Worm (Caenorhabditis elegans): Measurements from ENCODE around the gene K12H6.4.

Gene K12H6.4

ce11 chrII:2824169-2824568 is at the start of gene K12H6.4, which contains the start of gene K12H6.9:
Gene K12H6.4, minus strand, starts transcription at chrII:2824269.
Gene K12H6.9, plus strand, starts transcription at chrII:2824404.
- TF ChIP-seq hlh-30 (tag; optimal IDR thresholded peaks at IDR 0.05; ENCODE audit: insufficient read depth): no peak
- TF ChIP-seq ceh-18 (tag; optimal IDR thresholded peaks at IDR 0.05): no peak
- no peak for TF ChIP-seq elt-4 (tag; optimal IDR thresholded peaks at IDR 0.05)
- no peak for TF ChIP-seq ceh-22 (tag; optimal IDR thresholded peaks at IDR 0.05)
- TF ChIP-seq C38D4.7 (GFP tag; optimal IDR thresholded peaks at IDR 0.05): no peak
- no peak for TF ChIP-seq nfya-1 (tag; optimal IDR thresholded peaks at IDR 0.05)
- TF ChIP-seq che-1 (tag; optimal IDR thresholded peaks at IDR 0.05): no peak
- TF ChIP-seq fkh-6 (tag; optimal IDR thresholded peaks at IDR 0.05): no peak
- TF ChIP-seq hlh-15 (tag; optimal IDR thresholded peaks at IDR 0.05): no peak
- no peak for TF ChIP-seq pax-1 (tag; optimal IDR thresholded peaks at IDR 0.05)

ce11 chrII:2871816-2872215 is 47.7 kb upstream of the K12H6.4 start, which contains the start of gene Y110A2AL.10:
Gene Y110A2AL.10, minus strand, starts transcription at chrII:2871916.
- no peak for TF ChIP-seq ceh-45 (GFP tag; IDR thresholded peaks at IDR 0.05)
- no peak for TF ChIP-seq K02D7.2 (tag; optimal IDR thresholded peaks at IDR 0.05)
- TF ChIP-seq che-1 (tag; optimal IDR thresholded peaks at IDR 0.05): no peak
- TF ChIP-seq odd-2 (tag; optimal IDR thresholded peaks at IDR 0.05): no peak
- TF ChIP-seq lin-11 (tag; optimal IDR thresholded peaks at IDR 0.05): no peak
- no peak for TF ChIP-seq pros-1 (tag; optimal IDR thresholded peaks at IDR 0.05)
- no peak for TF ChIP-seq ceh-6 (GFP tag; optimal IDR thresholded peaks at IDR 0.05)
- TF ChIP-seq ceh-14 (tag; optimal IDR thresholded peaks at IDR 0.05): no peak
- no peak for TF ChIP-seq hlh-15 (tag; optimal IDR thresholded peaks at IDR 0.05)
- no peak for TF ChIP-seq pha-4 (tag; optimal IDR thresholded peaks at IDR 0.05)
- TF ChIP-seq F13H6.1 (tag; optimal IDR thresholded peaks at IDR 0.05): no peak

ce11 chrII:2867701-2868100 is 43.6 kb upstream of the K12H6.4 start, which contains the start of gene Y110A2AL.2:
Gene Y110A2AL.2, plus strand, starts transcription at chrII:2868001.
- TF ChIP-seq odd-2 (tag; optimal IDR thresholded peaks at IDR 0.05) (no peak), fkh-6 (tag; optimal IDR thresholded peaks at IDR 0.05) (no peak), ceh-14 (tag; optimal IDR thresholded peaks at IDR 0.05) (no peak), F13H6.1 (tag; optimal IDR thresholded peaks at IDR 0.05) (no peak), elt-4 (tag; optimal IDR thresholded peaks at IDR 0.05) (no peak), hlh-15 (tag; optimal IDR thresholded peaks at IDR 0.05) (no peak), ceh-48 (tag; optimal IDR thresholded peaks at IDR 0.05) (no peak), fkh-10 (GFP tag; optimal IDR thresholded peaks at IDR 0.05) (no peak), ceh-34 (tag; optimal IDR thresholded peaks at IDR 0.05) (no peak), T23F11.4 (GFP tag; optimal IDR thresholded peaks at IDR 0.05) (no peak), hlh-6 (tag; optimal IDR thresholded peaks at IDR 0.05) (no peak), sox-4 (tag; optimal IDR thresholded peaks at IDR 0.05) (no peak), nhr-232 (tag; optimal IDR thresholded peaks at IDR 0.05) (no peak), madf-2 (tag; optimal IDR thresholded peaks at IDR 0.05) (no peak), lim-6 (tag; optimal IDR thresholded peaks at IDR 0.05) (no peak), unc-42 (tag; optimal IDR thresholded peaks at IDR 0.05) (no peak)

- TF ChIP-seq pha-2 (tag; optimal IDR thresholded peaks at IDR 0.05) (no peak), rnt-1 (tag; optimal IDR thresholded peaks at IDR 0.05) (no peak), hlh-30 (tag; optimal IDR thresholded peaks at IDR 0.05; ENCODE audit: insufficient read depth) (no peak), lin-11 (tag; optimal IDR thresholded peaks at IDR 0.05) (no peak), sox-4 (tag; optimal IDR thresholded peaks at IDR 0.05) (no peak), C08G9.2 (tag; optimal IDR thresholded peaks at IDR 0.05) (no peak), ceh-18 (tag; optimal IDR thresholded peaks at IDR 0.05) (no peak)
These were observed 42.6 kb upstream of the K12H6.4 start, which contains the start of the genes Y110A2AL.9 and Y110A2AL.3 for ce11 chrII:2866541-2867124. Gene Y110A2AL.9, minus strand, starts transcription at chrII:2866641. Gene Y110A2AL.3, plus strand, starts transcription at chrII:2867074.

- TF ChIP-seq ceh-14 (tag; optimal IDR thresholded peaks at IDR 0.05) (no peak), sox-2 (GFP tag; IDR thresholded peaks at IDR 0.05) (no peak)
These were observed 41.3 kb upstream of the K12H6.4 start for ce11 chrII:2865355-2865754.
